Worm (Caenorhabditis elegans) whole organism, L3 larva: ENCODE results near the gene Y7A5A.10.

Experiments
- R02D3.7 ChIP-seq: fragments of 150-350 bp; optimal IDR thresholded peaks from 2 replicates; lab custom pipeline; 2014; ENCODE audit warnings: missing biosample characterization, missing genetic modification characterization
- ZK546.5 ChIP-seq: sonication (generic microtip); optimal IDR thresholded peaks from 2 replicates; lab custom pipeline; 2017; ENCODE audit warnings: missing biosample characterization, missing genetic modification characterization
- aly-2 ChIP-seq: fragments of 150-350 bp; optimal IDR thresholded peaks from 2 replicates; lab custom pipeline; 2014; ENCODE audit warnings: missing biosample characterization, missing genetic modification characterization
- ceh-16 ChIP-seq: sonication (generic microtip); optimal IDR thresholded peaks from 2 replicates; lab custom pipeline; 2017; ENCODE audit warnings: missing biosample characterization, missing genetic modification characterization
- ceh-28 ChIP-seq: fragments of 150-350 bp; optimal IDR thresholded peaks from 2 replicates; lab custom pipeline; 2014; ENCODE audit warnings: missing biosample characterization, missing genetic modification reagents, missing genetic modification characterization
- ceh-82 ChIP-seq: fragments of 150-350 bp; optimal IDR thresholded peaks from 2 replicates; lab custom pipeline; 2014; ENCODE audit warnings: missing biosample characterization, missing genetic modification characterization
- ceh-9 ChIP-seq: sonication (generic microtip); optimal IDR thresholded peaks from 2 replicates; lab custom pipeline; 2018; ENCODE audit warnings: missing biosample characterization, missing genetic modification characterization
- daf-12 ChIP-seq: fragments of 150-350 bp; optimal IDR thresholded peaks from 2 replicates; lab custom pipeline; 2014; ENCODE audit warnings: missing biosample characterization, missing genetic modification reagents, missing genetic modification characterization
- egl-27 ChIP-seq: sonication (generic microtip); optimal IDR thresholded peaks from 4 replicates; lab custom pipeline; 2017; ENCODE audit warnings: missing biosample characterization, missing genetic modification reagents, missing genetic modification characterization
- egl-5 ChIP-seq: fragments of 150-350 bp; optimal IDR thresholded peaks from 2 replicates; lab custom pipeline; 2017; ENCODE audit warnings: missing biosample characterization, missing genetic modification reagents, missing genetic modification characterization, inconsistent platforms
- elt-1 ChIP-seq: fragments of 150-350 bp; optimal IDR thresholded peaks from 2 replicates; lab custom pipeline; 2014; ENCODE audit warnings: missing biosample characterization, missing genetic modification characterization
- eor-1 ChIP-seq, 2 experiments: fragments of 150-350 bp; optimal IDR thresholded peaks; 2 replicates each; lab custom pipeline; 2014 to 2018; ENCODE audit warnings: missing biosample characterization in 2 of 2, missing genetic modification characterization in 2 of 2
- fkh-10 ChIP-seq: sonication (generic microtip); optimal IDR thresholded peaks from 2 replicates; lab custom pipeline; 2017; ENCODE audit warnings: missing biosample characterization, missing genetic modification reagents, missing genetic modification characterization
- fkh-2 ChIP-seq: fragments of 150-350 bp; optimal IDR thresholded peaks from 2 replicates; lab custom pipeline; 2014; ENCODE audit warnings: missing biosample characterization, missing genetic modification reagents, missing genetic modification characterization
- hmg-11 ChIP-seq: sonication (generic microtip); optimal IDR thresholded peaks from 2 replicates; lab custom pipeline; 2016; ENCODE audit warnings: missing genetic modification characterization, missing compliant biosample characterization
- lin-39 ChIP-seq: fragments of 150-350 bp; optimal IDR thresholded peaks from 2 replicates; lab custom pipeline; 2018; ENCODE audit warnings: missing biosample characterization, missing genetic modification reagents, missing genetic modification characterization
- lsy-12 ChIP-seq: sonication (generic microtip); optimal IDR thresholded peaks from 2 replicates; lab custom pipeline; 2016; ENCODE audit warnings: mild to moderate bottlenecking, missing genetic modification characterization, missing compliant biosample characterization
- mdl-1 ChIP-seq: fragments of 150-350 bp; optimal IDR thresholded peaks from 2 replicates; lab custom pipeline; 2014; ENCODE audit warnings: missing biosample characterization, missing genetic modification characterization
- mml-1 ChIP-seq: fragments of 150-350 bp; sonication (generic microtip); optimal IDR thresholded peaks from 3 replicates; lab custom pipeline; 2014; ENCODE audit warnings: missing biosample characterization, missing genetic modification characterization
- nfya-1 ChIP-seq: sonication (generic microtip); optimal IDR thresholded peaks from 2 replicates; lab custom pipeline; 2017; ENCODE audit warnings: missing genetic modification characterization, mild to moderate bottlenecking, missing compliant biosample characterization, antibody characterized with exemption, moderate library complexity; ENCODE audit not compliant: insufficient read depth
- nhr-11 ChIP-seq: fragments of 150-350 bp; optimal IDR thresholded peaks from 2 replicates; lab custom pipeline; 2014; ENCODE audit warnings: missing biosample characterization, missing genetic modification characterization
- nhr-12 ChIP-seq: fragments of 150-350 bp; optimal IDR thresholded peaks from 2 replicates; lab custom pipeline; 2014; ENCODE audit warnings: missing biosample characterization, missing genetic modification characterization
- nhr-23 ChIP-seq: fragments of 150-350 bp; optimal IDR thresholded peaks from 2 replicates; lab custom pipeline; 2014; ENCODE audit warnings: missing biosample characterization, missing genetic modification reagents, missing genetic modification characterization
- nhr-237 ChIP-seq: fragments of 150-350 bp; optimal IDR thresholded peaks from 2 replicates; lab custom pipeline; 2014; ENCODE audit warnings: missing biosample characterization, missing genetic modification characterization
- nhr-25 ChIP-seq: sonication (generic microtip); optimal IDR thresholded peaks from 2 replicates; lab custom pipeline; 2017; ENCODE audit warnings: missing biosample characterization, missing genetic modification characterization
- nhr-67 ChIP-seq: fragments of 150-350 bp; optimal IDR thresholded peaks from 2 replicates; lab custom pipeline; 2014; ENCODE audit warnings: missing biosample characterization, missing genetic modification characterization
- nhr-76 ChIP-seq: fragments of 150-350 bp; sonication (generic microtip); optimal IDR thresholded peaks from 5 replicates; lab custom pipeline; 2014; ENCODE audit warnings: missing biosample characterization, missing genetic modification characterization
- nhr-77 ChIP-seq: fragments of 150-350 bp; optimal IDR thresholded peaks from 2 replicates; lab custom pipeline; 2014; ENCODE audit warnings: missing biosample characterization, missing genetic modification characterization
- pha-4 ChIP-seq: fragments of 150-350 bp; optimal IDR thresholded peaks from 2 replicates; lab custom pipeline; 2014; ENCODE audit warnings: missing biosample characterization, missing genetic modification reagents, missing genetic modification characterization
- pqm-1 ChIP-seq: fragments of 150-350 bp; optimal IDR thresholded peaks from 2 replicates; lab custom pipeline; 2017; ENCODE audit warnings: missing biosample characterization, missing genetic modification characterization, inconsistent platforms
- sea-2 ChIP-seq: fragments of 150-350 bp; sonication (generic microtip); optimal IDR thresholded peaks from 4 replicates; lab custom pipeline; 2014; ENCODE audit warnings: missing biosample characterization, missing genetic modification reagents, missing genetic modification characterization
- skn-1 ChIP-seq: fragments of 150-350 bp; optimal IDR thresholded peaks from 2 replicates; lab custom pipeline; 2014; ENCODE audit warnings: missing biosample characterization, missing genetic modification characterization
- snpc-4 ChIP-seq: fragments of 150-350 bp; optimal IDR thresholded peaks from 2 replicates; lab custom pipeline; 2014; ENCODE audit warnings: missing biosample characterization, missing genetic modification characterization
- unc-39 ChIP-seq: sonication (generic microtip); optimal IDR thresholded peaks from 4 replicates; lab custom pipeline; 2017; ENCODE audit warnings: missing biosample characterization, missing genetic modification characterization
- unc-62 ChIP-seq: fragments of 150-350 bp; sonication (generic microtip); optimal IDR thresholded peaks from 4 replicates; lab custom pipeline; 2014; ENCODE audit warnings: missing biosample characterization, missing genetic modification reagents, missing genetic modification characterization
- zag-1 ChIP-seq: fragments of 150-350 bp; optimal IDR thresholded peaks from 2 replicates; lab custom pipeline; 2014; ENCODE audit warnings: missing biosample characterization, missing genetic modification characterization

Gene Y7A5A.10

ce11 chrX:15822197-15822596 lies 27.3 kb upstream of the Y7A5A.10 start, which contains the start of gene Y7A5A.8:
Gene Y7A5A.8, plus strand, starts transcription at chrX:15822497.
- TF ChIP-seq zag-1 (tag; lab: Kevin White, UChicago) (no peak), daf-12 (tag; lab: Kevin White, UChicago) (no peak), aly-2 (tag; lab: Kevin White, UChicago) (no peak), ceh-16 (tag; lab: Kevin White, UChicago) (no peak), ceh-82 (tag; lab: Kevin White, UChicago) (no peak), fkh-10 (GFP tag; lab: Kevin White, UChicago) (no peak), ceh-28 (no peak), nhr-77 (no peak), skn-1 (tag; lab: Kevin White, UChicago) (no peak), egl-27 (tag; lab: Kevin White, UChicago) (no peak), nhr-67 (tag; lab: Kevin White, UChicago) (no peak), elt-1 (tag; lab: Kevin White, UChicago) (no peak), fkh-2 (tag; lab: Kevin White, UChicago) (no peak), nfya-1 (no peak), sea-2 (GFP tag; lab: Kevin White, UChicago) (no peak), hmg-11 (tag; lab: Kevin White, UChicago) (no peak), pha-4 (no peak), lsy-12 (tag; lab: Kevin White, UChicago) (no peak), nhr-237 (tag; lab: Kevin White, UChicago) (no peak)

ce11 chrX:15814548-15814947 lies 19.7 kb upstream of the Y7A5A.10 start:
- TF ChIP-seq ZK546.5 (no peak), egl-5 (tag; lab: Kevin White, UChicago) (no peak), nhr-25 (no peak), unc-39 (tag; lab: Kevin White, UChicago) (no peak), mdl-1 (tag; lab: Kevin White, UChicago) (no peak), fkh-10 (GFP tag; lab: Kevin White, UChicago) (no peak), ceh-28 (no peak), snpc-4 (tag; lab: Kevin White, UChicago) (no peak), egl-27 (tag; lab: Kevin White, UChicago) (no peak), nhr-11 (tag; lab: Kevin White, UChicago) (no peak), nhr-67 (tag; lab: Kevin White, UChicago) (no peak), aly-2 (tag; lab: Kevin White, UChicago) (no peak), lin-39 (tag; lab: Kevin White, UChicago) (no peak), R02D3.7 (tag; lab: Kevin White, UChicago) (no peak)

- TF ChIP-seq unc-62 (no peak), eor-1 (tag; optimal IDR thresholded peaks at IDR 0.05; lab: Kevin White, UChicago) (no peak)
Measured at ce11 chrX:15811341-15811740, 16.5 kb upstream of the Y7A5A.10 start.

ce11 chrX:15804072-15804471 lies 9.2 kb upstream of the Y7A5A.10 start, which contains the start of gene Y7A5A.7:
Gene Y7A5A.7, minus strand, starts transcription at chrX:15804172.
- no peak for TF ChIP-seq snpc-4 (tag; lab: Kevin White, UChicago)
- no peak for TF ChIP-seq nhr-237 (tag; lab: Kevin White, UChicago)
- no peak for TF ChIP-seq pqm-1
- TF ChIP-seq nhr-77, result no peak
- TF ChIP-seq nhr-67 (tag; lab: Kevin White, UChicago), result no peak
- no peak for TF ChIP-seq ZK546.5
- TF ChIP-seq ceh-9 (tag; lab: Kevin White, UChicago), result no peak
- no peak for TF ChIP-seq ceh-16 (tag; lab: Kevin White, UChicago)
- TF ChIP-seq R02D3.7 (tag; lab: Kevin White, UChicago), result no peak
- no peak for TF ChIP-seq ceh-82 (tag; lab: Kevin White, UChicago)
- TF ChIP-seq mml-1, result no peak
- TF ChIP-seq unc-62, result no peak
- no peak for TF ChIP-seq nfya-1
- TF ChIP-seq nhr-76 (tag; lab: Kevin White, UChicago), result no peak
- TF ChIP-seq eor-1 (tag; optimal IDR thresholded peaks at IDR 0.05; lab: Kevin White, UChicago), result no peak

ce11 chrX:15801827-15802226 lies 7.0 kb upstream of the Y7A5A.10 start:
- TF ChIP-seq hmg-11 (tag; lab: Kevin White, UChicago) (no peak), nhr-77 (no peak), nhr-12 (tag; lab: Kevin White, UChicago) (no peak), lin-39 (tag; lab: Kevin White, UChicago) (no peak), ceh-82 (tag; lab: Kevin White, UChicago) (no peak), egl-5 (tag; lab: Kevin White, UChicago) (no peak), nhr-76 (tag; lab: Kevin White, UChicago) (no peak), sea-2 (GFP tag; lab: Kevin White, UChicago) (no peak), elt-1 (tag; lab: Kevin White, UChicago) (no peak), lsy-12 (tag; lab: Kevin White, UChicago) (no peak), ceh-28 (no peak), nhr-25 (no peak), fkh-10 (GFP tag; lab: Kevin White, UChicago) (no peak), eor-1 (tag; optimal IDR thresholded peaks at IDR 0.05; lab: Kevin White, UChicago) (no peak), nhr-23 (tag; lab: Kevin White, UChicago) (no peak), R02D3.7 (tag; lab: Kevin White, UChicago) (no peak), nhr-67 (tag; lab: Kevin White, UChicago) (no peak), nhr-11 (tag; lab: Kevin White, UChicago) (no peak)
- TF ChIP-seq, all 47 proteins: peak for 0
